Worm (Caenorhabditis elegans) whole organism, L4 larva: Measurements from ENCODE around the gene fox-1.

Experiments used
- F10B5.3 ChIP-seq: sonication (generic microtip); optimal IDR thresholded peaks from 2 replicates; lab custom pipeline; 2016; ENCODE audit warnings: mild to moderate bottlenecking, missing genetic modification characterization, missing compliant biosample characterization
- F26F4.8 ChIP-seq: fragments of 200-800 bp; sonication (Bioruptor generic); conservative IDR thresholded peaks from 2 replicates; pipeline ENCODE4 v1.3.6; 2022; ENCODE audit warnings: missing genetic modification characterization, missing compliant biosample characterization
- R02D3.7 ChIP-seq: fragments of 150-350 bp; sonication (generic microtip); optimal IDR thresholded peaks from 3 replicates; lab custom pipeline; 2014; ENCODE audit warnings: missing biosample characterization, missing genetic modification characterization
- Y5F2A.4 ChIP-seq: fragments of 200-800 bp; sonication (Bioruptor generic); optimal IDR thresholded peaks from 2 replicates; lab custom pipeline; 2018; ENCODE audit warnings: mild to moderate bottlenecking, missing genetic modification characterization, missing compliant biosample characterization
- Y75B8A.6 ChIP-seq: fragments of 200-800 bp; sonication (Bioruptor generic); IDR thresholded peaks from 2 replicates; pipeline ENCODE4 v1.3.6; 2022; ENCODE audit warnings: missing genetic modification reagents, missing genetic modification characterization, missing compliant biosample characterization
- aha-1 ChIP-seq: fragments of 150-350 bp; peaks from one replicate; lab custom pipeline; 2014; ENCODE audit warnings: missing biosample characterization, missing genetic modification characterization
- aly-2 ChIP-seq: sonication (generic microtip); optimal IDR thresholded peaks from 2 replicates; lab custom pipeline; 2018; ENCODE audit warnings: missing biosample characterization, missing genetic modification characterization
- ceh-20 ChIP-seq: fragments of 200-800 bp; sonication (Bioruptor generic); IDR thresholded peaks from 2 replicates; pipeline ENCODE4 v1.3.6; 2022; ENCODE audit warnings: missing genetic modification reagents, missing genetic modification characterization, missing compliant biosample characterization
- ceh-28 ChIP-seq: fragments of 150-350 bp; optimal IDR thresholded peaks from 2 replicates; lab custom pipeline; 2014; ENCODE audit warnings: missing biosample characterization, missing genetic modification reagents, missing genetic modification characterization
- ceh-44 ChIP-seq: fragments of 200-800 bp; sonication (Bioruptor generic); IDR thresholded peaks from 2 replicates; pipeline ENCODE4 v1.3.6; 2022; ENCODE audit warnings: missing genetic modification reagents, missing genetic modification characterization, missing compliant biosample characterization
- ces-1 ChIP-seq: fragments of 150-350 bp; sonication (generic microtip); optimal IDR thresholded peaks from 4 replicates; lab custom pipeline; 2014; ENCODE audit warnings: missing biosample characterization, missing genetic modification reagents, missing genetic modification characterization
- daf-12 ChIP-seq: fragments of 150-350 bp; optimal IDR thresholded peaks from 2 replicates; lab custom pipeline; 2014; ENCODE audit warnings: missing biosample characterization, missing genetic modification reagents, missing genetic modification characterization
- daf-16 ChIP-seq, 3 experiments: sonication (generic microtip); optimal IDR thresholded peaks; 2 replicates each; lab custom pipeline; 2016 to 2017; ENCODE audit warnings: missing genetic modification characterization in 3 of 3, missing genetic modification reagents in 3 of 3, mild to moderate bottlenecking in 2 of 3, missing compliant biosample characterization in 2 of 3, missing biosample characterization in 1 of 3, moderate library complexity in 1 of 3
- dmd-6 ChIP-seq: fragments of 200-800 bp; sonication (Bioruptor generic); IDR thresholded peaks from 2 replicates; pipeline ENCODE4 v1.3.6; 2022; ENCODE audit warnings: missing genetic modification reagents, missing genetic modification characterization, missing compliant biosample characterization
- duxl-1 ChIP-seq: sonication (generic microtip); optimal IDR thresholded peaks from 2 replicates; lab custom pipeline; 2016; ENCODE audit warnings: mild to moderate bottlenecking, missing genetic modification characterization, moderate library complexity, missing compliant biosample characterization; ENCODE audit not compliant: poor library complexity
- dve-1 ChIP-seq: sonication (generic microtip); optimal IDR thresholded peaks from 2 replicates; lab custom pipeline; 2017; ENCODE audit warnings: antibody characterized with exemption, mild to moderate bottlenecking, missing genetic modification characterization, missing compliant biosample characterization; ENCODE audit not compliant: insufficient read depth
- egl-27 ChIP-seq: sonication (generic microtip); optimal IDR thresholded peaks from 3 replicates; lab custom pipeline; 2017; ENCODE audit warnings: missing biosample characterization, missing genetic modification reagents, missing genetic modification characterization
- hlh-11 ChIP-seq: fragments of 200-800 bp; sonication (Bioruptor generic); optimal IDR thresholded peaks from 2 replicates; lab custom pipeline; 2018; ENCODE audit warnings: mild to moderate bottlenecking, missing genetic modification characterization, missing compliant biosample characterization
- hlh-30 ChIP-seq: sonication (generic microtip); optimal IDR thresholded peaks from 2 replicates; lab custom pipeline; 2017; ENCODE audit warnings: antibody characterized with exemption, mild to moderate bottlenecking, missing genetic modification characterization, missing compliant biosample characterization; ENCODE audit not compliant: insufficient read depth
- hmg-1.1 ChIP-seq: fragments of 200-800 bp; sonication (Bioruptor generic); IDR thresholded peaks from 2 replicates; pipeline ENCODE4 v1.3.6; 2022; ENCODE audit warnings: missing genetic modification reagents, missing genetic modification characterization, missing compliant biosample characterization
- lim-7 ChIP-seq: fragments of 200-800 bp; sonication (Bioruptor generic); IDR thresholded peaks from 2 replicates; pipeline ENCODE4 v1.3.6; 2022; ENCODE audit warnings: missing genetic modification characterization, missing compliant biosample characterization
- lin-29 ChIP-seq: fragments of 200-800 bp; sonication (Bioruptor generic); IDR thresholded peaks from 2 replicates; pipeline ENCODE4 v1.3.6; 2022; ENCODE audit warnings: missing genetic modification reagents, missing genetic modification characterization, missing compliant biosample characterization
- mdl-1 ChIP-seq, 2 experiments: fragments of 150-350 bp in 1 of 2; sonication (generic microtip) in 1 of 2; optimal IDR thresholded peaks; 2 replicates each; lab custom pipeline; 2014 to 2017; ENCODE audit warnings: missing biosample characterization in 2 of 2, missing genetic modification characterization in 2 of 2
- mes-2 ChIP-seq: sonication (generic microtip); optimal IDR thresholded peaks from 2 replicates; lab custom pipeline; 2016; ENCODE audit warnings: missing genotype, mild to moderate bottlenecking, missing genetic modification characterization, missing compliant biosample characterization; ENCODE audit not compliant: poor library complexity, severe bottlenecking
- mxl-3 ChIP-seq: fragments of 200-800 bp; sonication (Bioruptor generic); optimal IDR thresholded peaks from 2 replicates; lab custom pipeline; 2018; ENCODE audit warnings: mild to moderate bottlenecking, missing genetic modification characterization, missing compliant biosample characterization
- nhr-10 ChIP-seq: fragments of 150-350 bp; optimal IDR thresholded peaks from 2 replicates; lab custom pipeline; 2014; ENCODE audit warnings: missing biosample characterization, missing genetic modification characterization
- nhr-28 ChIP-seq: fragments of 150-350 bp; optimal IDR thresholded peaks from 2 replicates; lab custom pipeline; 2014; ENCODE audit warnings: missing biosample characterization, missing genetic modification characterization
- nhr-41 ChIP-seq: fragments of 200-800 bp; sonication (Bioruptor generic); IDR thresholded peaks from 2 replicates; pipeline ENCODE4 v1.3.6; 2022; ENCODE audit warnings: missing genetic modification reagents, missing genetic modification characterization, missing compliant biosample characterization
- nhr-48 ChIP-seq: sonication (generic microtip); optimal IDR thresholded peaks from 2 replicates; lab custom pipeline; 2016; ENCODE audit warnings: mild to moderate bottlenecking, missing genetic modification characterization, missing compliant biosample characterization
- nhr-6 ChIP-seq: fragments of 150-350 bp; optimal IDR thresholded peaks from 2 replicates; lab custom pipeline; 2014; ENCODE audit warnings: missing biosample characterization, missing genetic modification characterization
- php-3 ChIP-seq: fragments of 200-800 bp; sonication (Bioruptor generic); IDR thresholded peaks from 2 replicates; pipeline ENCODE4 v1.3.6; 2022; ENCODE audit warnings: missing genetic modification reagents, missing genetic modification characterization, missing compliant biosample characterization
- pqm-1 ChIP-seq: sonication (generic microtip); optimal IDR thresholded peaks from 2 replicates; lab custom pipeline; 2017; ENCODE audit warnings: missing biosample characterization, missing genetic modification characterization
- rbr-2 ChIP-seq: sonication (generic microtip); optimal IDR thresholded peaks from 2 replicates; lab custom pipeline; 2016; ENCODE audit warnings: missing genotype, missing genetic modification characterization, missing compliant biosample characterization
- skn-1 ChIP-seq: fragments of 150-350 bp; optimal IDR thresholded peaks from 2 replicates; lab custom pipeline; 2014; ENCODE audit warnings: missing biosample characterization, missing genetic modification characterization
- snpc-1.2 ChIP-seq: fragments of 200-800 bp; sonication (Bioruptor generic); IDR thresholded peaks from 2 replicates; pipeline ENCODE4 v1.3.6; 2022; ENCODE audit warnings: missing genetic modification reagents, missing genetic modification characterization, missing compliant biosample characterization
- snpc-4 ChIP-seq: fragments of 150-350 bp; optimal IDR thresholded peaks from 2 replicates; lab custom pipeline; 2014; ENCODE audit warnings: missing biosample characterization, missing genetic modification characterization
- spr-1 ChIP-seq: sonication (generic microtip); optimal IDR thresholded peaks from 2 replicates; lab custom pipeline; 2016; ENCODE audit warnings: mild to moderate bottlenecking, missing genetic modification characterization, missing compliant biosample characterization
- spr-3 ChIP-seq: fragments of 200-800 bp; sonication (Bioruptor generic); optimal IDR thresholded peaks from 2 replicates; lab custom pipeline; 2018; ENCODE audit warnings: mild to moderate bottlenecking, missing genetic modification characterization, missing compliant biosample characterization
- unc-62 ChIP-seq, 3 experiments: fragments of 150-350 bp in 1 of 3; sonication (generic microtip); optimal IDR thresholded peaks in 2 of 3; peaks in 1 of 3; 1 replicate in 1 of 3; 2 replicates in 2 of 3; lab custom pipeline; 2014 to 2017; ENCODE audit warnings: missing biosample characterization in 3 of 3, missing genetic modification characterization in 3 of 3, missing genetic modification reagents in 3 of 3, missing genotype in 1 of 3
- ztf-11 ChIP-seq: fragments of 150-350 bp; optimal IDR thresholded peaks from 2 replicates; lab custom pipeline; 2014; ENCODE audit warnings: missing biosample characterization, missing genetic modification characterization
- ztf-7 ChIP-seq: fragments of 150-350 bp; optimal IDR thresholded peaks from 2 replicates; lab custom pipeline; 2014; ENCODE audit warnings: missing biosample characterization, missing genetic modification characterization

The fox-1 gene

ce11 chrX:2410978-2411377 lies 48.7 kb downstream of the fox-1 start:
- TF ChIP-seq php-3 (GFP tag; lab: Robert Waterston, UW) (peak; percentile 53; the same call in 1 of the 2 replicates), ceh-44 (GFP tag; lab: Robert Waterston, UW) (no peak), daf-16 (GFP tag; optimal IDR thresholded peaks at IDR 0.05; lab: Kevin White, UChicago) (no peak), daf-16 (tag; optimal IDR thresholded peaks at IDR 0.05; lab: Kevin White, UChicago) (peak; percentile 49), pqm-1 (tag; lab: Kevin White, UChicago) (peak; percentile 49), aly-2 (tag; lab: Kevin White, UChicago) (no peak), hlh-11 (tag; lab: Kevin White, UChicago) (peak; percentile 51), R02D3.7 (no peak), dmd-6 (GFP tag; lab: Robert Waterston, UW) (peak; percentile 84), spr-3 (GFP tag; lab: Kevin White, UChicago) (no peak), nhr-28 (peak; percentile 38), aha-1 (tag; lab: Kevin White, UChicago) (peak; percentile 68), ceh-28 (tag; lab: Kevin White, UChicago) (no peak), ceh-20 (GFP tag; lab: Robert Waterston, UW) (0 out of 2 replicates have a peak, but pooled peaks have one; percentile 39), rbr-2 (tag; lab: Kevin White, UChicago) (no peak)

- TF ChIP-seq dve-1 (tag; lab: Kevin White, UChicago) = peak; percentile 27
- TF ChIP-seq duxl-1 (tag; lab: Kevin White, UChicago) = no peak
- peak; percentile 79 for TF ChIP-seq dmd-6 (GFP tag; lab: Robert Waterston, UW)
- no peak for TF ChIP-seq daf-16 (GFP tag; optimal IDR thresholded peaks at IDR 0.05; lab: Kevin White, UChicago)
- TF ChIP-seq daf-16 (tag; optimal IDR thresholded peaks at IDR 0.05; lab: Kevin White, UChicago) = peak; percentile 6
Observed at ce11 chrX:2409243-2409741, 50.4 kb downstream of the fox-1 start, which contains the start of the genes C43H6.12 and trpp-12. Gene C43H6.12 (plus strand): TSS chrX:2409607. Gene trpp-12 (plus strand): TSS chrX:2409691.

- TF ChIP-seq Y75B8A.6 (GFP tag; lab: Robert Waterston, UW) = no peak
- no peak for TF ChIP-seq snpc-4
- peak; percentile 27 for TF ChIP-seq aha-1 (tag; lab: Kevin White, UChicago)
- no peak for TF ChIP-seq egl-27 (tag; lab: Kevin White, UChicago)
Observed at ce11 chrX:2407167-2407566, 52.5 kb downstream of the fox-1 start, which contains the start of gene mtpn-1. Gene mtpn-1 (plus strand): TSS chrX:2407467.

ce11 chrX:2403724-2404123 lies 56.0 kb downstream of the fox-1 start, which contains the start of gene C43H6.4:
Gene C43H6.4 (plus strand): TSS chrX:2404024.
- TF ChIP-seq unc-62 (GFP tag; optimal IDR thresholded peaks at IDR 0.05 in 1 of 2; lab: Kevin White, UChicago) = no peak
- no peak for TF ChIP-seq unc-62 (tag; optimal IDR thresholded peaks at IDR 0.05; lab: Kevin White, UChicago)
- TF ChIP-seq skn-1 = no peak
- no peak for TF ChIP-seq F26F4.8
- no peak for TF ChIP-seq Y5F2A.4 (GFP tag; lab: Kevin White, UChicago)

ce11 chrX:2401883-2402282 lies 57.8 kb downstream of the fox-1 start, which contains the start of gene dhhc-9:
Gene dhhc-9 (minus strand): TSS chrX:2402036.
- TF ChIP-seq mdl-1 (tag; optimal IDR thresholded peaks at IDR 0.05; lab: Kevin White, UChicago) (peak in 1 of 2 experiments; percentile 11), nhr-6 (tag; lab: Kevin White, UChicago) (no peak), nhr-41 (GFP tag; lab: Robert Waterston, UW) (peak; percentile 58; the same call in 1 of the 2 replicates), spr-1 (tag; lab: Kevin White, UChicago) (peak; percentile 17), F10B5.3 (tag; lab: Kevin White, UChicago) (peak; percentile 47), mxl-3 (GFP tag; lab: Kevin White, UChicago) (peak; percentile 74), hmg-1.1 (GFP tag; lab: Robert Waterston, UW) (peak; percentile 93), daf-12 (tag; lab: Kevin White, UChicago) (no peak), hlh-30 (tag; lab: Kevin White, UChicago) (peak; percentile 68), nhr-48 (peak; percentile 19), ztf-7 (tag; lab: Kevin White, UChicago) (peak; percentile 16), php-3 (GFP tag; lab: Robert Waterston, UW) (0 out of 2 replicates have a peak, but pooled peaks have one; percentile 7), lin-29 (no peak), snpc-1.2 (no peak), mes-2 (tag; lab: Kevin White, UChicago) (peak; percentile 75), nhr-10 (tag; lab: Kevin White, UChicago) (no peak), dmd-6 (GFP tag; lab: Robert Waterston, UW) (peak; percentile 40), lim-7 (GFP tag; lab: Robert Waterston, UW) (no peak), rbr-2 (tag; lab: Kevin White, UChicago) (peak; percentile 59), ces-1 (no peak), unc-62 (GFP tag; optimal IDR thresholded peaks at IDR 0.05 in 1 of 2; lab: Kevin White, UChicago) (peak in 1 of 2 experiments; percentile 89), unc-62 (tag; optimal IDR thresholded peaks at IDR 0.05; lab: Kevin White, UChicago) (no peak), ztf-11 (tag; lab: Kevin White, UChicago) (no peak), nhr-28 (peak; percentile 56)
